Worm (Caenorhabditis elegans) whole organism, dauer: ENCODE data around the gene jnk-1.

Experiments
- unc-62 ChIP-seq: sonication (generic microtip); optimal IDR thresholded peaks from 2 replicates; lab custom pipeline; 2017; ENCODE audit warnings: missing biosample characterization, missing genetic modification reagents, missing genetic modification characterization

The jnk-1 gene

DNA sequence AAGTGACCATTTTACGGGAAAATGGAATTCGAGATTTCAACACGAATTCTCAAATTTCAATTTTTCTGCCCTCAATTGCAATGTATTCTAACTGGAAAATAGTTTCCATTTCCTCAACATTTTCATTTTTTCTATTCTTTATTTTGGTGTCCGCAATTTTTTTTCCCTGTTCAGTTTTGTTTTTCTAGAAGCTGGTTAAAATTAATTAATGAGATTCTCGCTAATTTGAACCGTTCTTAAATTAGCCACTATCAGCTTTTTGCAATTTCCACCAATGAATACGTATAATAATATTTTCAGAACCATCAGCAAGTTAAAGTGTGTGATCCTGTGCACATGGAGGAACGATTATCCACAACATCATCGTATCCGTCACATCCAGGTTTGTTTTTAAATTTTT lies at the start of gene jnk-1:
Gene jnk-1 (plus strand): TSS at position 301 of the 400 bp plus-strand sequence.
- no peak for TF ChIP-seq unc-62 (GFP tag; lab: Kevin White, UChicago)

- TF ChIP-seq unc-62 (GFP tag; lab: Kevin White, UChicago): no peak
Measured at ce11 chrIV:6909863-6910733, 47.3 kb upstream of the jnk-1 start, which contains the start of the genes rpn-1 and ribo-1. TSS of gene rpn-1 (minus strand) at chrIV:6909913. TSS of gene ribo-1 (plus strand) at chrIV:6910683.

DNA sequence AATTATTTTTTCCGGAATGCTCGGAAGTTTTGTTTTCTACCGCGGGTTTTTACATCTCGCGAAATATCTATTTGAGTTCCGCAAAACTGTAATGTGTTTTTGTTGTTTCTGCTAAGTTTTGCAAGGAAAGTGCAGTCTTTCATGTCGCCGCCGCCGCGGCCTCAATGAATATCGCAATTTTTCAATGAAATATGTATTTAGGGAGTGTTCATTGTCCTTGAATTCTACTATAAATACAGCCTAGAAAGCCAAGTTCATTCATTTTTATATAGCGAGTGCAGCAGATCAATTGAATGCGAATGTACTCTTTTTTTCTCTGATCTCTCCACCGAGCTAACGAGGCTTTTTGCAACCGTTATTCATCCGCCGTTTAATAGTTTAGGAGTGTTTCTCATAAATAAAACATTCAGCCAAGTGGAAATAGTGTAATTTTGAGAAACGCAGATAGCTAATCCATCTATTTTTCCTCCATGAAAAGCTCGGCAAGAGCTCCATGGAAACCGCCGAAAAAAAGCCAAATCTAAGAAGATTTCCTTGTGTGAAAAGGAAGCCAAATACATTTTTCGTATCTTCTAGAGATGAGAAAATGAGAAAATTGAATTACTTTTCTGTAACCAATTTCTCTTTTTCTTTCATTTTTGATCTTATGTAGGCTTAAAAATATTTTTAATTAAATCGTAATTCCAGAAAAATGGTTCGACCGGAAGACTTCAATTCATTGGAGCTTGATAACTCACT lies 44.4 kb upstream of the jnk-1 start, which contains the start of gene T22D1.3:
Gene T22D1.3 (plus strand): TSS at position 688 of the 738 bp plus-strand sequence.
- TF ChIP-seq unc-62 (GFP tag; lab: Kevin White, UChicago): no peak

DNA sequence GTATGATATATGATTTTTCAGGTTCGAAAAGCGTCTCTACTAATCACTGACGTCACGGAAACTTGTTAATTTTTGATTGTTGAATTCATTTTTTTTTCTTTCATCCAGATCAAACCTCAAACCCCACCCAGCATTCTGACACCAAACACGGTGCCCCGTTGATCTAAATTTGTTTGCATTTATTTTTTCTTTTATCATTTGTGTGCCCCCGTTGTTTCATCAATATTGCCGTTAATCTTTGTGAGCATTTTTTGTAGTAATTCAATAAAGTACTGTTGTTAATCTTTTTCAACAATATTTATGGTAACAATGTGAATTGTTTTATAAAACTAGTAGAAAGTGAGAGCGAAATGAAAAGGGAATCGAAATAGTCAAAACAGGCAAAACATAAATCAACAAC lies 40.6 kb upstream of the jnk-1 start:
- TF ChIP-seq unc-62 (GFP tag; lab: Kevin White, UChicago): no peak

DNA sequence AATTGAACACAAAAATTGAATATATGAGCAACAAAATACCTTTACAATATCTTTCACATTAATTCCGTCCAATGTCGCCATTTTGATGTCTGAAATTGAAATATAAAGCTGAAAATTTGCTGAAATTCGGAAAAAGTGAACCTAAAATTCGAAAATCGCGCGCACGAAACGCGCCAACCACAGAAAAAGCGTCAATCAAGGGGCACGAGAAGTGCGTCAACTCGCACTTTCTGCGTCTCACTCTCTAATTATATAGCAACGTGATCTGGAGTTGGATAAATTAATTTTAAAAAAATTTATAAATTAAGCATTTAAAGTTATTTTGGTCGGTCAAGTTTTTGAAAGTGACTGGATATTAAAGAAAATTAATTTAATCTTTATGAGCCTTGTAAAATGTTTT lies 38.1 kb upstream of the jnk-1 start, which contains the start of gene ruvb-2:
Gene ruvb-2 (minus strand): TSS at position 89 of the 400 bp plus-strand sequence.
- no peak for TF ChIP-seq unc-62 (GFP tag; lab: Kevin White, UChicago)

DNA sequence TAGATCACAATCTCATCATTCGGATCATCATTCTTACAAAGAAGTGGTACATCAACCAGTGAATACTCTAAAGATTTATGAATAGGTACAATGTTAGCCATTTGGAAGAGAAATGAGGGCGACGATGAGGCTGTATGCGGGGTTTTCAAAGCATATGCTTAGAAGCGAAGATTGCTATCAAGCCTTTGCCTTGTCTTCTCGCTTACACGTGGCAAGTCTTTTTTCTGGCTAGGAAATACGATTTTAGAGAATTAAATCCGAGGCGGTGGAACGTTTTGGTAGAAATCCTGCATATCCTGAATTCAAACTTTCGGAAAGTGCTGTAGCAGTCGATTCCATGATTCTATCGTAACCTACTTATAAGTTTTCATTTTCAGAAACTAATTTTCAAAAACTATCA lies 37.4 kb upstream of the jnk-1 start, which contains the start of gene T22D1.18:
Gene T22D1.18 (minus strand): TSS at position 101 of the 400 bp plus-strand sequence.
- TF ChIP-seq unc-62 (GFP tag; lab: Kevin White, UChicago): no peak

DNA sequence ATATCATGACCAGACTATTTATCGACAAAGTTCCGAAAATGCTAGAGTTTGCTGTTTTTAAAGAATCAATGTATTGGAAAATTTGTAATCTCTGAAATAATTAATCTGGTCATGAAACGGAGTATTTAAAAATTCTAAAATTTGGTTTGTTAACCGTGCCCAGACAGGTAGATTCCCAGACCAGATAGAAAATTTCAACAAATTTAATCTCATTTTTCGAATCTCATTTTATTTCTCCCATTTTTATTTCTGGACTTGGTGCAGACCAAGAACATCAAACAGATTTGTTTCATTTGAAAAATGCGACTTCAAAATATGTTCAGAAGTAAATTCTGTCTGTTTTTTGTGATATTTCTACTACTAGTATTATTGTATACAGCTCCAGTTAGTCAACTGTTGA lies 34.4 kb upstream of the jnk-1 start, which contains the start of gene T22D1.1:
Gene T22D1.1 (plus strand): TSS at position 301 of the 400 bp plus-strand sequence.
- no peak for TF ChIP-seq unc-62 (GFP tag; lab: Kevin White, UChicago)

ce11 chrIV:6925520-6925919 lies 31.9 kb upstream of the jnk-1 start:
- TF ChIP-seq unc-62 (GFP tag; lab: Kevin White, UChicago): no peak

ce11 chrIV:6928417-6928816 lies 29.0 kb upstream of the jnk-1 start, which contains the start of gene cest-6:
TSS of gene cest-6 (minus strand) at chrIV:6928517.
- TF ChIP-seq unc-62 (GFP tag; lab: Kevin White, UChicago): no peak

- no peak for TF ChIP-seq unc-62 (GFP tag; lab: Kevin White, UChicago)
Measured at ce11 chrIV:6937548-6937947, 19.9 kb upstream of the jnk-1 start, which contains the start of gene npr-12. TSS of gene npr-12 (minus strand) at chrIV:6937648.

DNA sequence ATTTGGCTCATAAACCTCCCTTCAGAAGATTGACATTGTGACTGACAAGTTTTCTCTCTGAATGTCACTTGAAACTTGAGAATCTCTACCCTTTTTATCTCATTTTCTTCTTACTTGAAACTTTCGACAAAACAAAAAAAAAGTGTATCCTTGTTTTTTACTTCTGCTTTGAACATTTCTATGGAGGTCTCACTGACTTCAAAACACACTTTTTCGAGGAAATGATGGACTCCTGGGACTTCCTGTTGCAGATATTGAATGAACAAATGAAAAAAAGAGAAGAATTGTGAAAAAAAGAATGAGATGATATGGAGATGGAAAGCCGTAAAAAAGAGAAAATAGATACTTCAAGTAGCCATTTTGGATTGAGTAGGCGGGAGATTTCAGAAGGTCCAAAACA lies 16.3 kb upstream of the jnk-1 start:
- TF ChIP-seq unc-62 (GFP tag; lab: Kevin White, UChicago): no peak

ce11 chrIV:6946832-6947231 lies 10.6 kb upstream of the jnk-1 start:
- TF ChIP-seq unc-62 (GFP tag; lab: Kevin White, UChicago): no peak

DNA sequence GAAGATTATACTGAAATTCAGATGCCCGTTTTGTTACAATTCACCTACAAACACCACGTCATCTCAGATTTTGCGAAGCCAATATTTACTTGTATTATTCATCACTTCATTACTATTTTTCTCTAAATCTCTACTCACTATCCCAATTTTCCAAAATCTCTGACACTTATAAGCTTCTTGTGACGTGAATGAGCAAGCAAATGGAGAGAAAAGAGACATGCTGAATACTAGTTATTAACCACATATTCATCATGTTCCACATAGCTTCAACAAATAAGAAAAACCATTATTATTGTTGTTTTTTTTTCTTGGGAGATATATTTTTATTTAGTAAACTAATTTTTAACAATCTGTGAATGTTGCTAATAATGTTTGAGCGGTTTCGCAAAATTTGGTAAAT lies 6.2 kb upstream of the jnk-1 start:
- no peak for TF ChIP-seq unc-62 (GFP tag; lab: Kevin White, UChicago)

ce11 chrIV:6954682-6955081 lies 2.8 kb upstream of the jnk-1 start:
- no peak for TF ChIP-seq unc-62 (GFP tag; lab: Kevin White, UChicago)

DNA sequence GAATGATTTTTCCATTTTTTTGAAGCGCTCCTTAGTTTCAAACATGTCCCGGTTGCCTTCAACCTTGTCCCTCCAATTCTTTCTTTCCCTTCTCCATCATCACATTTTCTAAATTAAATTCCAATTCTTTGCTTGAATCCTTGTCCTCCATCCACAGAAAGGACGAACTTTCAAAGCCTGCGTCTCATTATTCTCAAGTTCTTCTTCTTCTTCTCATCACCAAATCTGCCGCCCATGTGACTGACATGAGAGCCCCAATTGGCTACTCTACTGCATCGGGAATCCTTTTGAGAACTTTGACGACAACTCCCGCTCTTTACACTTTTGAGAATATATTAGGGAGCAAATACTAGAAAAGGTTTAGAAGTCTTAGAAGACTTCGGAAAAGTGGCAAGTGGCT lies 773 bp upstream of the jnk-1 start:
- no peak for TF ChIP-seq unc-62 (GFP tag; lab: Kevin White, UChicago)

ce11 chrIV:6958696-6959095 lies 1.3 kb downstream of the jnk-1 start:
- TF ChIP-seq unc-62 (GFP tag; lab: Kevin White, UChicago): no peak
